Worm (Caenorhabditis elegans) whole organism, midembryonic: ENCODE data around the gene F36A4.5.

Experiments
- T22C8.4 ChIP-seq: fragments of 200-800 bp; sonication (Bioruptor generic); IDR thresholded peaks from 2 replicates; pipeline ENCODE4 v1.3.6; 2022; ENCODE audit warnings: missing genetic modification characterization, missing compliant biosample characterization
- flt-1 ChIP-seq: fragments of 200-800 bp; sonication (Bioruptor generic); IDR thresholded peaks from 2 replicates; pipeline ENCODE4 v1.3.6; 2022; ENCODE audit warnings: missing genetic modification characterization, missing compliant biosample characterization
- klf-2 ChIP-seq: fragments of 200-800 bp; sonication (Bioruptor generic); conservative IDR thresholded peaks from 2 replicates; pipeline ENCODE4 v1.3.6; 2022; ENCODE audit warnings: missing genetic modification reagents, missing genetic modification characterization, missing compliant biosample characterization
- ref-1 ChIP-seq: fragments of 200-800 bp; sonication (Bioruptor generic); conservative IDR thresholded peaks from 2 replicates; pipeline ENCODE4 v1.3.6; 2022; ENCODE audit warnings: missing genetic modification reagents, missing genetic modification characterization, missing compliant biosample characterization
- ztf-23 ChIP-seq: fragments of 200-800 bp; sonication (Bioruptor generic); IDR thresholded peaks from 2 replicates; pipeline ENCODE4 v1.3.6; 2022; ENCODE audit warnings: missing genetic modification reagents, missing genetic modification characterization, missing compliant biosample characterization
- ztf-29 ChIP-seq: fragments of 200-800 bp; sonication (Bioruptor generic); IDR thresholded peaks from 2 replicates; pipeline ENCODE4 v1.3.6; 2022; ENCODE audit warnings: missing genetic modification reagents, missing genetic modification characterization, missing compliant biosample characterization

DNA sequence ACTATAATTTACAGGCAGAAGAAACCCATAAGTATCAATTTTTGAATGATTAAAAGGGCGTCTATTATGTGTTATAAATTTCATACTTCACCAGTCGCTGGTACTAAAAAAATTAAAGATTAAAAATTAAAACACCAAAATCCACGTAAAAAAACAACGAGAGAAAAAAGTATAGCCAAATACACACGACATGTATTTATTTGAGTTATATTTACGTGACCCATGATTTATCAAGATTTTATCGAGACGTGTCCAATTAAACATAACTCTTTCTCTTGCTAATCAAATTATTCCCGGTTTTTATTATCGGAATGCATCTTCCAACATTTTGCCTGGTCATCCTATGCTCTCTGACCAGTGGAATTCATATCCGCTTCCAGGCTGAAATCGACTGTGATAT lies 2.0 kb downstream of the F36A4.5 start, which contains the start of gene F36A4.4:
- TF ChIP-seq ref-1 (no peak), flt-1 (GFP tag; lab: Robert Waterston, UW) (no peak), klf-2 (GFP tag; lab: Robert Waterston, UW) (no peak), T22C8.4 (GFP tag; lab: Robert Waterston, UW) (no peak), ztf-29 (GFP tag; lab: Robert Waterston, UW) (no peak), ztf-23 (no peak)
